Worm (Caenorhabditis elegans) whole organism, L1 larva: ENCODE measurements around the gene cest-32.

ENCODE experiments used
- F16B12.6 ChIP-seq: fragments of 150-350 bp; optimal IDR thresholded peaks from 2 replicates; lab custom pipeline; 2014; ENCODE audit warnings: missing biosample characterization, missing genetic modification characterization
- ama-1 ChIP-seq: fragments of 150-350 bp; optimal IDR thresholded peaks from 2 replicates; lab custom pipeline; 2014
- ets-5 ChIP-seq: fragments of 200-800 bp; sonication (Bioruptor generic); IDR thresholded peaks from 2 replicates; pipeline ENCODE4 v1.3.6; 2022; ENCODE audit warnings: missing genetic modification characterization, missing compliant biosample characterization
- irx-1 ChIP-seq: sonication (generic microtip); optimal IDR thresholded peaks from 2 replicates; lab custom pipeline; 2016; ENCODE audit warnings: missing genetic modification characterization, missing compliant biosample characterization
- mdl-1 ChIP-seq, 2 experiments: fragments of 150-350 bp; optimal IDR thresholded peaks; 2 replicates each; lab custom pipeline; 2014 to 2017; ENCODE audit warnings: missing biosample characterization in 2 of 2, missing genetic modification characterization in 2 of 2, inconsistent platforms in 1 of 2
- nhr-11 ChIP-seq: fragments of 150-350 bp; optimal IDR thresholded peaks from 2 replicates; lab custom pipeline; 2014; ENCODE audit warnings: missing biosample characterization, missing genetic modification characterization
- pqm-1 ChIP-seq: sonication (generic microtip); optimal IDR thresholded peaks from 3 replicates; lab custom pipeline; 2017; ENCODE audit warnings: missing biosample characterization, missing genetic modification characterization
- swsn-7 ChIP-seq: sonication (generic microtip); optimal IDR thresholded peaks from 2 replicates; lab custom pipeline; 2016; ENCODE audit warnings: missing genetic modification characterization, missing compliant biosample characterization
- unc-86 ChIP-seq: sonication (generic microtip); optimal IDR thresholded peaks from 2 replicates; lab custom pipeline; 2016; ENCODE audit warnings: missing genetic modification characterization, missing compliant biosample characterization

- no peak for TF ChIP-seq unc-86 (tag; lab: Kevin White, UChicago)
- TF ChIP-seq ets-5 (GFP tag; lab: Robert Waterston, UW), result no peak
- TF ChIP-seq pqm-1, result no peak
- peak; percentile 23 for TF ChIP-seq swsn-7 (tag; lab: Kevin White, UChicago)
- no peak for TF ChIP-seq irx-1
- TF ChIP-seq ama-1 (lab: Kevin White, UChicago), result no peak
- TF ChIP-seq nhr-11 (tag; lab: Kevin White, UChicago), result peak; percentile 17
- TF ChIP-seq mdl-1 (tag; optimal IDR thresholded peaks at IDR 0.05; lab: Kevin White, UChicago), result peak in 1 of 2 experiments; percentile 44
- TF ChIP-seq F16B12.6, result no peak
These were observed 39.0 kb upstream of the cest-32 start for ce11 chrV:5272619-5273074.
